Worm (Caenorhabditis elegans): ENCODE data around the gene txt-4.

DNA sequence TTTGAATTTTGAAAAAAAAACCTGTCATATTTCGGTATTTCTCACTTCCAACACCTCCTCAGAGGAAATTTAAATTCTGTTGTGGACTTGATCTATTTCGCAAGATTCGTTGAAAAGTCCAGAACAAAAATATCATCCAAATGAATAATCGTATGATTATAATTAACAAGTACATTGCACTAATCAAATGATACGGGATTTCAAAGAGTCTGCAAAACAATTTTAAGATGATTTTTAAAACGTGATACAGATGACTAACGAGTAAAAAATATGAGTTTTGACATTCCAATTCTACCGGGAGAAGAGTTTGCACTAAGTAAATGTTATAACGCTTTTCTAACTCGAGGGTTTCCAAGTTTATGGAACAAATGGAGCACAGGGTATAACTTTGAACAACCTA lies 12.0 kb downstream of the txt-4 start:
- TF ChIP-seq unc-42 (tag; optimal IDR thresholded peaks at IDR 0.05) (no peak), hlh-30 (tag; optimal IDR thresholded peaks at IDR 0.05; ENCODE audit: insufficient read depth) (no peak), gmeb-2 (tag; optimal IDR thresholded peaks at IDR 0.05) (no peak)

Measured in whole organism, late embryonic.